Worm (Caenorhabditis elegans) whole organism, L1 larva: ENCODE results near the gene C01B9.4.

Source experiments
- aha-1 ChIP-seq: fragments of 150-350 bp; optimal IDR thresholded peaks from 2 replicates; lab custom pipeline; 2014; ENCODE audit warnings: missing biosample characterization, missing genetic modification characterization
- ceh-8 ChIP-seq: fragments of 200-800 bp; sonication (Bioruptor generic); optimal IDR thresholded peaks from 2 replicates; lab custom pipeline; 2018; ENCODE audit warnings: mild to moderate bottlenecking, missing genetic modification characterization, moderate library complexity, missing compliant biosample characterization
- ceh-82 ChIP-seq, 3 experiments: fragments of 150-350 bp in 1 of 3; sonication (generic microtip) in 2 of 3; optimal IDR thresholded peaks; 2 replicates each; lab custom pipeline; 2014 to 2017; ENCODE audit warnings: missing biosample characterization in 3 of 3, missing genetic modification characterization in 3 of 3
- ces-1 ChIP-seq: fragments of 150-350 bp; optimal IDR thresholded peaks from 2 replicates; lab custom pipeline; 2014; ENCODE audit warnings: missing biosample characterization, missing genetic modification reagents, missing genetic modification characterization
- dpl-1 ChIP-seq, 3 experiments: fragments of 150-350 bp in 2 of 3; sonication (generic microtip) in 1 of 3; optimal IDR thresholded peaks; 2 replicates each; lab custom pipeline; 2014 to 2017; ENCODE audit warnings: missing biosample characterization in 3 of 3, missing genetic modification characterization in 3 of 3, missing genetic modification reagents in 3 of 3
- efl-1 ChIP-seq, 4 experiments: fragments of 150-350 bp; optimal IDR thresholded peaks in 3 of 4; peaks in 1 of 4; 1 replicate in 1 of 4; 2 replicates in 3 of 4; lab custom pipeline; 2014; ENCODE audit warnings: missing biosample characterization in 2 of 4, missing genetic modification characterization in 2 of 4, missing genetic modification reagents in 2 of 4
- elt-2 ChIP-seq: sonication (generic microtip); optimal IDR thresholded peaks from 2 replicates; lab custom pipeline; 2016; ENCODE audit warnings: missing genetic modification characterization, mild to moderate bottlenecking, inconsistent platforms, missing compliant biosample characterization, missing genetic modification reagents
- fkh-10 ChIP-seq: sonication (generic microtip); optimal IDR thresholded peaks from 2 replicates; lab custom pipeline; 2017; ENCODE audit warnings: missing biosample characterization, missing genetic modification reagents, missing genetic modification characterization
- fkh-4 ChIP-seq: sonication (generic microtip); optimal IDR thresholded peaks from 2 replicates; lab custom pipeline; 2016; ENCODE audit warnings: missing compliant biosample characterization, missing genetic modification characterization, borderline replicate concordance
- fkh-8 ChIP-seq: sonication (generic microtip); optimal IDR thresholded peaks from 2 replicates; lab custom pipeline; 2016; ENCODE audit warnings: mild to moderate bottlenecking, missing genetic modification characterization, missing compliant biosample characterization
- grh-1 ChIP-seq: fragments of 200-800 bp; sonication (Bioruptor generic); IDR thresholded peaks from 2 replicates; pipeline ENCODE4 v1.3.6; 2022; ENCODE audit warnings: missing genetic modification reagents, missing genetic modification characterization, missing compliant biosample characterization
- hlh-17 ChIP-seq: fragments of 200-800 bp; sonication (Bioruptor generic); optimal IDR thresholded peaks from 2 replicates; lab custom pipeline; 2018; ENCODE audit warnings: missing genetic modification characterization, mild to moderate bottlenecking, missing compliant biosample characterization, moderate library complexity, borderline replicate concordance
- irx-1 ChIP-seq: sonication (generic microtip); optimal IDR thresholded peaks from 2 replicates; lab custom pipeline; 2016; ENCODE audit warnings: missing genetic modification characterization, missing compliant biosample characterization
- isw-1 ChIP-seq: fragments of 200-800 bp; sonication (Bioruptor generic); IDR thresholded peaks from 2 replicates; pipeline ENCODE4 v1.3.6; 2022; ENCODE audit warnings: missing genetic modification characterization, missing compliant biosample characterization
- jun-1 ChIP-seq: fragments of 150-350 bp; optimal IDR thresholded peaks from 2 replicates; lab custom pipeline; 2014; ENCODE audit warnings: missing biosample characterization, missing genetic modification reagents, missing genetic modification characterization
- lin-13 ChIP-seq: fragments of 150-350 bp; optimal IDR thresholded peaks from 2 replicates; lab custom pipeline; 2014; ENCODE audit warnings: missing biosample characterization, missing genetic modification reagents, missing genetic modification characterization
- lin-14 ChIP-seq: fragments of 200-800 bp; sonication (Bioruptor generic); optimal IDR thresholded peaks from 2 replicates; lab custom pipeline; 2018; ENCODE audit warnings: mild to moderate bottlenecking, missing genetic modification characterization, moderate library complexity, missing compliant biosample characterization
- lin-35 ChIP-seq, 2 experiments: fragments of 150-350 bp; optimal IDR thresholded peaks; 2 replicates each; lab custom pipeline; 2014; ENCODE audit warnings: missing biosample characterization in 2 of 2, missing genetic modification characterization in 2 of 2, missing genetic modification reagents in 2 of 2
- lir-3 ChIP-seq: sonication (generic microtip); optimal IDR thresholded peaks from 2 replicates; lab custom pipeline; 2016; ENCODE audit warnings: mild to moderate bottlenecking, missing genetic modification characterization, moderate library complexity, missing compliant biosample characterization; ENCODE audit not compliant: poor library complexity
- lsy-2 ChIP-seq, 2 experiments: fragments of 150-350 bp; optimal IDR thresholded peaks; 2 replicates each; lab custom pipeline; 2014; ENCODE audit warnings: missing biosample characterization in 2 of 2, missing genetic modification characterization in 2 of 2
- mdl-1 ChIP-seq, 2 experiments: fragments of 150-350 bp; optimal IDR thresholded peaks; 2 replicates each; lab custom pipeline; 2014 to 2017; ENCODE audit warnings: missing biosample characterization in 2 of 2, missing genetic modification characterization in 2 of 2, inconsistent platforms in 1 of 2
- mef-2 ChIP-seq: fragments of 150-350 bp; optimal IDR thresholded peaks from 2 replicates; lab custom pipeline; 2014; ENCODE audit warnings: missing biosample characterization, missing genetic modification characterization
- nhr-19 ChIP-seq: fragments of 200-800 bp; sonication (Bioruptor generic); conservative IDR thresholded peaks from 2 replicates; pipeline ENCODE4 v1.3.6; 2022; ENCODE audit warnings: missing genetic modification characterization, missing compliant biosample characterization
- nhr-28 ChIP-seq: fragments of 150-350 bp; optimal IDR thresholded peaks from 2 replicates; lab custom pipeline; 2014; ENCODE audit warnings: missing biosample characterization, missing genetic modification characterization
- nhr-71 ChIP-seq: sonication (generic microtip); optimal IDR thresholded peaks from 2 replicates; lab custom pipeline; 2016; ENCODE audit warnings: mild to moderate bottlenecking, missing genetic modification characterization, moderate library complexity, missing compliant biosample characterization
- nhr-77 ChIP-seq: fragments of 150-350 bp; optimal IDR thresholded peaks from 2 replicates; lab custom pipeline; 2014; ENCODE audit warnings: missing biosample characterization, missing genetic modification characterization
- nhr-84 ChIP-seq: sonication (generic microtip); optimal IDR thresholded peaks from 2 replicates; lab custom pipeline; 2017; ENCODE audit warnings: missing biosample characterization, missing genetic modification characterization
- pag-3 ChIP-seq: sonication (generic microtip); optimal IDR thresholded peaks from 2 replicates; lab custom pipeline; 2017; ENCODE audit warnings: missing genetic modification characterization, mild to moderate bottlenecking, missing compliant biosample characterization, antibody characterized with exemption, borderline replicate concordance; ENCODE audit not compliant: insufficient read depth
- sptf-1 ChIP-seq: fragments of 150-350 bp; optimal IDR thresholded peaks from 2 replicates; lab custom pipeline; 2014; ENCODE audit warnings: missing biosample characterization, missing genetic modification characterization
- sup-37 ChIP-seq: fragments of 200-800 bp; sonication (Bioruptor generic); optimal IDR thresholded peaks from 2 replicates; lab custom pipeline; 2018; ENCODE audit warnings: mild to moderate bottlenecking, missing genetic modification characterization, missing compliant biosample characterization
- unc-130 ChIP-seq: fragments of 150-350 bp; optimal IDR thresholded peaks from 2 replicates; lab custom pipeline; 2017; ENCODE audit warnings: missing biosample characterization, missing genetic modification characterization, inconsistent platforms
- unc-86 ChIP-seq: sonication (generic microtip); optimal IDR thresholded peaks from 2 replicates; lab custom pipeline; 2016; ENCODE audit warnings: missing genetic modification characterization, missing compliant biosample characterization
- zag-1 ChIP-seq: fragments of 150-350 bp; optimal IDR thresholded peaks from 2 replicates; lab custom pipeline; 2014; ENCODE audit warnings: missing biosample characterization, missing genetic modification characterization
- zip-4 ChIP-seq: fragments of 200-800 bp; sonication (Bioruptor generic); optimal IDR thresholded peaks from 2 replicates; lab custom pipeline; 2018; ENCODE audit warnings: mild to moderate bottlenecking, missing genetic modification characterization, moderate library complexity, missing compliant biosample characterization
- ztf-4 ChIP-seq: fragments of 150-350 bp; optimal IDR thresholded peaks from 2 replicates; lab custom pipeline; 2014; ENCODE audit warnings: missing biosample characterization, missing genetic modification characterization

The C01B9.4 gene

ce11 chrII:13813413-13813812, 29.6 kb upstream of the C01B9.4 start (continued):
- TF ChIP-seq pag-3 (tag; lab: Kevin White, UChicago) (no peak), grh-1 (GFP tag; lab: Robert Waterston, UW) (no peak), ceh-82 (tag; optimal IDR thresholded peaks at IDR 0.05; lab: Kevin White, UChicago) (no peak), fkh-8 (tag; lab: Kevin White, UChicago) (no peak), nhr-77 (tag; lab: Kevin White, UChicago) (no peak), nhr-28 (tag; lab: Kevin White, UChicago) (no peak), lin-13 (GFP tag; lab: Kevin White, UChicago) (no peak), mdl-1 (tag; optimal IDR thresholded peaks at IDR 0.05; lab: Kevin White, UChicago) (no peak), ztf-4 (tag; lab: Kevin White, UChicago) (no peak), zag-1 (tag; lab: Kevin White, UChicago) (no peak), lir-3 (tag; lab: Kevin White, UChicago) (no peak), nhr-84 (tag; lab: Kevin White, UChicago) (no peak), sup-37 (GFP tag; lab: Kevin White, UChicago) (no peak), lin-35 (GFP tag; optimal IDR thresholded peaks at IDR 0.05; lab: Kevin White, UChicago) (no peak), dpl-1 (GFP tag; optimal IDR thresholded peaks at IDR 0.05; lab: Kevin White, UChicago) (no peak), fkh-4 (tag; lab: Kevin White, UChicago) (no peak), ceh-8 (GFP tag; lab: Kevin White, UChicago) (no peak), irx-1 (tag; lab: Kevin White, UChicago) (no peak), nhr-71 (tag; lab: Kevin White, UChicago) (peak; percentile 49), nhr-19 (GFP tag; lab: Robert Waterston, UW) (no peak), mef-2 (no peak), unc-130 (no peak), isw-1 (GFP tag; lab: Robert Waterston, UW) (no peak), sptf-1 (tag; lab: Kevin White, UChicago) (no peak), elt-2 (tag; lab: Kevin White, UChicago) (no peak), jun-1 (tag; lab: Kevin White, UChicago) (no peak), ces-1 (peak; percentile 58)

- TF ChIP-seq aha-1 = no peak
- TF ChIP-seq fkh-10 (GFP tag; lab: Kevin White, UChicago) = peak; percentile 61
- no peak for TF ChIP-seq lsy-2 (tag; optimal IDR thresholded peaks at IDR 0.05; lab: Kevin White, UChicago)
- no peak for TF ChIP-seq pag-3 (tag; lab: Kevin White, UChicago)
- no peak for TF ChIP-seq unc-86 (tag; lab: Kevin White, UChicago)
- no peak for TF ChIP-seq mdl-1 (tag; optimal IDR thresholded peaks at IDR 0.05; lab: Kevin White, UChicago)
- TF ChIP-seq hlh-17 (GFP tag; lab: Kevin White, UChicago) = no peak
- TF ChIP-seq ceh-82 (tag; optimal IDR thresholded peaks at IDR 0.05; lab: Kevin White, UChicago) = no peak
- peak; percentile 38 for TF ChIP-seq lin-14
- no peak for TF ChIP-seq zip-4 (GFP tag; lab: Kevin White, UChicago)
- no peak for TF ChIP-seq irx-1 (tag; lab: Kevin White, UChicago)
- no peak for TF ChIP-seq isw-1 (GFP tag; lab: Robert Waterston, UW)
- TF ChIP-seq, all 84 proteins: peak for 2
Measured at ce11 chrII:13812335-13812734, 28.6 kb upstream of the C01B9.4 start.

ce11 chrII:13806269-13806668, 22.5 kb upstream of the C01B9.4 start:
- peak; percentile 61 for TF ChIP-seq nhr-77 (tag; lab: Kevin White, UChicago)
- TF ChIP-seq zip-4 (GFP tag; lab: Kevin White, UChicago) = no peak
- no peak for TF ChIP-seq efl-1 (optimal IDR thresholded peaks at IDR 0.05; lab: Kevin White, UChicago)
- TF ChIP-seq efl-1 (GFP tag; optimal IDR thresholded peaks at IDR 0.05 in 1 of 2; lab: Kevin White, UChicago) = peak in 1 of 2 experiments; percentile 24
